Fruit fly (Drosophila melanogaster) whole organism, embryonic: ENCODE data around the gene Cdk5alpha.

Source experiments
- Adf1 ChIP-seq: fragments of 200-800 bp; sonication (Bioruptor generic); IDR thresholded peaks from 2 replicates; pipeline ENCODE4 v1.3.6; 2022; ENCODE audit warnings: missing biosample characterization, missing genetic modification characterization
- CG11696 ChIP-seq: fragments of 200-800 bp; sonication (Bioruptor generic); IDR thresholded peaks from 2 replicates; pipeline ENCODE4 v1.3.6; 2022; ENCODE audit warnings: missing biosample characterization, missing genetic modification characterization
- CG14710 ChIP-seq: fragments of 200-800 bp; sonication (Bioruptor generic); optimal IDR thresholded peaks from 3 replicates; lab custom pipeline; 2019; ENCODE audit warnings: missing biosample characterization, mild to moderate bottlenecking, missing genetic modification characterization, moderate library complexity
- CG1603 ChIP-seq: fragments of 200-800 bp; sonication (Bioruptor generic); optimal IDR thresholded peaks from 2 replicates; lab custom pipeline; 2019; ENCODE audit warnings: missing biosample characterization, mild to moderate bottlenecking, missing genetic modification characterization, moderate library complexity
- CG17385 ChIP-seq: fragments of 200-800 bp; sonication (Bioruptor generic); optimal IDR thresholded peaks from 3 replicates; lab custom pipeline; 2018; ENCODE audit warnings: missing biosample characterization, mild to moderate bottlenecking, missing genetic modification characterization
- CG17829 ChIP-seq: fragments of 200-800 bp; optimal IDR thresholded peaks from 2 replicates; lab custom pipeline; 2019; ENCODE audit warnings: missing biosample characterization, mild to moderate bottlenecking, missing genetic modification characterization, moderate library complexity
- CG30403 ChIP-seq: fragments of 200-800 bp; sonication (Bioruptor generic); optimal IDR thresholded peaks from 3 replicates; lab custom pipeline; 2016; ENCODE audit warnings: missing biosample characterization, missing genetic modification characterization
- CG31365 ChIP-seq: fragments of 200-800 bp; sonication (Bioruptor generic); optimal IDR thresholded peaks from 2 replicates; lab custom pipeline; 2018; ENCODE audit warnings: missing biosample characterization, mild to moderate bottlenecking, missing genetic modification characterization
- CG34422 ChIP-seq: fragments of 200-800 bp; sonication (Bioruptor generic); IDR thresholded peaks from 3 replicates; pipeline ENCODE4 v1.3.6; 2022; ENCODE audit warnings: missing biosample characterization, missing genetic modification characterization
- CG3847 ChIP-seq: fragments of 200-800 bp; sonication (Bioruptor generic); IDR thresholded peaks from 2 replicates; pipeline ENCODE4 v1.3.6; 2022; ENCODE audit warnings: missing biosample characterization, missing genetic modification characterization
- CG4730 ChIP-seq: fragments of 200-800 bp; sonication (Bioruptor generic); IDR thresholded peaks from 2 replicates; pipeline ENCODE4 v1.3.6; 2022; ENCODE audit warnings: missing biosample characterization, missing genetic modification characterization
- CG6689 ChIP-seq: fragments of 200-800 bp; sonication (Bioruptor generic); IDR thresholded peaks from 2 replicates; pipeline ENCODE4 v1.3.6; 2022; ENCODE audit warnings: missing biosample characterization, missing genetic modification characterization
- CG7987 ChIP-seq: fragments of 200-800 bp; sonication (Bioruptor generic); optimal IDR thresholded peaks from 2 replicates; lab custom pipeline; 2018; ENCODE audit warnings: missing biosample characterization, mild to moderate bottlenecking, missing genetic modification characterization, moderate library complexity
- CG8944 ChIP-seq: fragments of 200-800 bp; sonication (Bioruptor generic); optimal IDR thresholded peaks from 3 replicates; lab custom pipeline; 2016; ENCODE audit warnings: missing biosample characterization, missing genetic modification characterization
- CG9797 ChIP-seq: fragments of 200-800 bp; sonication (Bioruptor generic); optimal IDR thresholded peaks from 3 replicates; lab custom pipeline; 2018; ENCODE audit warnings: missing biosample characterization, mild to moderate bottlenecking, missing genetic modification characterization
- Ets97D ChIP-seq: fragments of 200-800 bp; sonication (Bioruptor generic); optimal IDR thresholded peaks from 3 replicates; lab custom pipeline; 2016; ENCODE audit warnings: missing biosample characterization, missing genetic modification characterization
- Fer1 ChIP-seq: fragments of 200-800 bp; sonication (Bioruptor generic); optimal IDR thresholded peaks from 2 replicates; lab custom pipeline; 2017; ENCODE audit warnings: missing biosample characterization, mild to moderate bottlenecking, missing genetic modification characterization
- HmgD ChIP-seq: fragments of 200-800 bp; sonication (Bioruptor generic); optimal IDR thresholded peaks from 3 replicates; lab custom pipeline; 2016; ENCODE audit warnings: missing biosample characterization, missing genetic modification characterization
- HmgZ ChIP-seq: fragments of 200-800 bp; sonication (Bioruptor generic); optimal IDR thresholded peaks from 2 replicates; lab custom pipeline; 2018; ENCODE audit warnings: missing biosample characterization, mild to moderate bottlenecking, missing genetic modification characterization
- Hr51 ChIP-seq, 2 experiments: fragments of 200-800 bp; sonication (Bioruptor generic); optimal IDR thresholded peaks; 2 replicates in 1 of 2; 3 replicates in 1 of 2; lab custom pipeline; 2016 to 2018; ENCODE audit warnings: missing biosample characterization in 2 of 2, missing genetic modification characterization in 2 of 2, mild to moderate bottlenecking in 1 of 2, moderate library complexity in 1 of 2
- Nf-YA ChIP-seq: fragments of 200-800 bp; sonication (Bioruptor generic); IDR thresholded peaks from 2 replicates; pipeline ENCODE4 v1.3.6; 2022; ENCODE audit warnings: missing biosample characterization, missing genetic modification characterization
- Nf-YC ChIP-seq: fragments of 200-800 bp; optimal IDR thresholded peaks from 3 replicates; lab custom pipeline; 2019; ENCODE audit warnings: missing biosample characterization, mild to moderate bottlenecking, missing genetic modification characterization, moderate library complexity
- Xbp1 ChIP-seq: fragments of 200-800 bp; sonication (Bioruptor generic); optimal IDR thresholded peaks from 3 replicates; lab custom pipeline; 2016; ENCODE audit warnings: missing biosample characterization, mild to moderate bottlenecking, missing genetic modification characterization
- ap ChIP-seq: fragments of 200-800 bp; sonication (Bioruptor generic); IDR thresholded peaks from 2 replicates; pipeline ENCODE4 v1.3.6; 2022; ENCODE audit warnings: missing biosample characterization, missing genetic modification characterization
- bab2 ChIP-seq: fragments of 200-800 bp; sonication (Bioruptor generic); optimal IDR thresholded peaks from 2 replicates; lab custom pipeline; 2016; ENCODE audit warnings: missing biosample characterization, missing genetic modification characterization
- bigmax ChIP-seq: fragments of 200-800 bp; sonication (Bioruptor generic); optimal IDR thresholded peaks from 2 replicates; lab custom pipeline; 2018; ENCODE audit warnings: missing biosample characterization, mild to moderate bottlenecking, missing genetic modification characterization
- bowl ChIP-seq: fragments of 200-800 bp; sonication (Bioruptor generic); IDR thresholded peaks from 2 replicates; pipeline ENCODE4 v1.3.6; 2022; ENCODE audit warnings: missing biosample characterization, missing genetic modification characterization
- cg ChIP-seq: fragments of 200-800 bp; sonication (Bioruptor generic); optimal IDR thresholded peaks from 3 replicates; lab custom pipeline; 2019; ENCODE audit warnings: missing biosample characterization, mild to moderate bottlenecking, missing genetic modification characterization, moderate library complexity
- chinmo ChIP-seq: fragments of 200-800 bp; sonication (Bioruptor generic); IDR thresholded peaks from 4 replicates; pipeline ENCODE4 v1.3.6; 2022; ENCODE audit warnings: missing biosample characterization, missing genetic modification characterization; ENCODE audit not compliant: partially characterized antibody
- ci ChIP-seq: fragments of 200-800 bp; sonication (Bioruptor generic); IDR thresholded peaks from 3 replicates; pipeline ENCODE4 v1.3.6; 2022; ENCODE audit warnings: missing biosample characterization, missing genetic modification characterization
- dimm ChIP-seq: fragments of 200-800 bp; sonication (Bioruptor generic); IDR thresholded peaks from 2 replicates; pipeline ENCODE4 v1.3.6; 2022; ENCODE audit warnings: missing biosample characterization, missing genetic modification characterization
- dm ChIP-seq: fragments of 200-800 bp; sonication (Bioruptor generic); optimal IDR thresholded peaks from 3 replicates; lab custom pipeline; 2016; ENCODE audit warnings: missing biosample characterization, missing genetic modification characterization
- grau ChIP-seq: fragments of 200-800 bp; optimal IDR thresholded peaks from 3 replicates; lab custom pipeline; 2019; ENCODE audit warnings: missing biosample characterization, mild to moderate bottlenecking, missing genetic modification characterization, moderate library complexity
- gro ChIP-seq: fragments of 200-800 bp; sonication (Bioruptor generic); optimal IDR thresholded peaks from 2 replicates; lab custom pipeline; 2016; ENCODE audit warnings: missing biosample characterization, missing genetic modification characterization
- hb ChIP-seq: fragments of 200-800 bp; sonication (Bioruptor generic); IDR thresholded peaks from 3 replicates; pipeline ENCODE4 v1.3.6; 2022; ENCODE audit warnings: missing biosample characterization, missing genetic modification characterization; ENCODE audit not compliant: partially characterized antibody
- lilli ChIP-seq: fragments of 200-800 bp; sonication (Bioruptor generic); optimal IDR thresholded peaks from 3 replicates; lab custom pipeline; 2016; ENCODE audit warnings: missing biosample characterization, missing genetic modification characterization
- pzg ChIP-seq: fragments of 200-800 bp; sonication (Bioruptor generic); optimal IDR thresholded peaks from 3 replicates; lab custom pipeline; 2018; ENCODE audit warnings: missing biosample characterization, mild to moderate bottlenecking, missing genetic modification characterization, moderate library complexity
- row ChIP-seq: fragments of 200-800 bp; sonication (Bioruptor generic); IDR thresholded peaks from 3 replicates; pipeline ENCODE4 v1.3.6; 2022; ENCODE audit warnings: missing biosample characterization, missing genetic modification characterization
- sd ChIP-seq: fragments of 200-800 bp; sonication (Bioruptor generic); optimal IDR thresholded peaks from 3 replicates; lab custom pipeline; 2018; ENCODE audit warnings: missing biosample characterization, mild to moderate bottlenecking, missing genetic modification characterization, moderate library complexity
- sim ChIP-seq: fragments of 200-800 bp; sonication (Bioruptor generic); IDR thresholded peaks from 2 replicates; pipeline ENCODE4 v1.3.6; 2022; ENCODE audit warnings: missing biosample characterization, missing genetic modification characterization
- slou ChIP-seq: fragments of 200-800 bp; sonication (Bioruptor generic); optimal IDR thresholded peaks from 3 replicates; lab custom pipeline; 2016; ENCODE audit warnings: missing biosample characterization, missing genetic modification characterization
- stwl ChIP-seq: fragments of 200-800 bp; sonication (Bioruptor generic); optimal IDR thresholded peaks from 3 replicates; lab custom pipeline; 2018; ENCODE audit warnings: missing biosample characterization, mild to moderate bottlenecking, missing genetic modification characterization, moderate library complexity
- sug ChIP-seq: fragments of 200-800 bp; optimal IDR thresholded peaks from 2 replicates; lab custom pipeline; 2019; ENCODE audit warnings: missing biosample characterization, mild to moderate bottlenecking, missing genetic modification characterization, moderate library complexity
- unc-4 ChIP-seq: fragments of 200-800 bp; sonication (Bioruptor generic); IDR thresholded peaks from 2 replicates; pipeline ENCODE4 v1.3.6; 2022; ENCODE audit warnings: missing biosample characterization, missing genetic modification characterization; ENCODE audit not compliant: partially characterized antibody
- unpg ChIP-seq: fragments of 200-800 bp; sonication (Bioruptor generic); optimal IDR thresholded peaks from 3 replicates; lab custom pipeline; 2018; ENCODE audit warnings: missing biosample characterization, mild to moderate bottlenecking, missing genetic modification characterization, moderate library complexity

Gene Cdk5alpha

dm6 chr2L:10303786-10304185 lies 7.0 kb downstream of the Cdk5alpha start, which contains the start of gene nmd (continued):
- TF ChIP-seq hb (GFP tag; lab: Robert Waterston, UW) (no peak), row (GFP tag; lab: Robert Waterston, UW) (peak; percentile 81), dimm (GFP tag; lab: Robert Waterston, UW) (no peak), Xbp1 (GFP tag; lab: Kevin White, UChicago) (peak; percentile 13), bowl (no peak), sim (GFP tag; lab: Robert Waterston, UW) (no peak), bab2 (no peak), Adf1 (no peak), lilli (GFP tag; lab: Kevin White, UChicago) (peak; percentile 28), stwl (tag; lab: Kevin White, UChicago) (peak; percentile 90), Hr51 (GFP tag; optimal IDR thresholded peaks at IDR 0.05; lab: Kevin White, UChicago) (peak in 1 of 2 experiments; percentile 24), ci (GFP tag; lab: Robert Waterston, UW) (no peak), CG9797 (peak; percentile 71), CG4730 (GFP tag; lab: Robert Waterston, UW) (no peak), CG7987 (GFP tag; lab: Kevin White, UChicago) (peak; percentile 17), HmgZ (tag; lab: Kevin White, UChicago) (peak; percentile 19), unpg (GFP tag; lab: Kevin White, UChicago) (no peak), gro (no peak), CG30403 (GFP tag; lab: Kevin White, UChicago) (peak; percentile 21), Ets97D (GFP tag; lab: Kevin White, UChicago) (peak; percentile 48), pzg (GFP tag; lab: Kevin White, UChicago) (peak; percentile 80), ap (GFP tag; lab: Robert Waterston, UW) (no peak), HmgD (GFP tag; lab: Kevin White, UChicago) (peak; percentile 34), CG17385 (GFP tag; lab: Kevin White, UChicago) (peak; percentile 91), CG3847 (GFP tag; lab: Robert Waterston, UW) (peak; percentile 72), dm (GFP tag; lab: Kevin White, UChicago) (peak; percentile 45), CG8944 (GFP tag; lab: Kevin White, UChicago) (no peak), chinmo (GFP tag; lab: Robert Waterston, UW) (peak; percentile 74; the same call in 1 of the 4 replicates), bigmax (GFP tag; lab: Kevin White, UChicago) (no peak), CG31365 (no peak), unc-4 (peak; percentile 30; the same call in 1 of the 2 replicates), CG17829 (tag; lab: Kevin White, UChicago) (peak; percentile 13), CG14710 (tag; lab: Kevin White, UChicago) (peak; percentile 42), slou (no peak), sd (tag; lab: Kevin White, UChicago) (no peak), CG6689 (GFP tag; lab: Robert Waterston, UW) (no peak), Fer1 (GFP tag; lab: Kevin White, UChicago) (peak; percentile 50), CG34422 (GFP tag; lab: Robert Waterston, UW) (no peak), Nf-YC (tag; lab: Kevin White, UChicago) (peak; percentile 31), CG1603 (tag; lab: Kevin White, UChicago) (peak; percentile 63), Nf-YA (no peak), sug (tag; lab: Kevin White, UChicago) (peak; percentile 17), CG11696 (no peak), grau (peak; percentile 6), cg (GFP tag; lab: Kevin White, UChicago) (peak; percentile 4)
- TF ChIP-seq, all 482 proteins: peak for 96
